Fruit fly (Drosophila melanogaster) whole organism, pupa: Measurements from ENCODE around the gene CG3792.

ENCODE experiments used
- CG10348 ChIP-seq: fragments of 200-800 bp; sonication (Bioruptor generic); IDR thresholded peaks from 2 replicates; pipeline ENCODE4 v1.3.6; 2022; ENCODE audit warnings: missing biosample characterization, missing genetic modification characterization
- CG12605 ChIP-seq: fragments of 200-800 bp; sonication (Bioruptor generic); IDR thresholded peaks from 2 replicates; pipeline ENCODE4 v1.3.6; 2022; ENCODE audit warnings: missing biosample characterization, missing genetic modification characterization
- CG13204 ChIP-seq: fragments of 200-800 bp; sonication (Bioruptor generic); optimal IDR thresholded peaks from 2 replicates; lab custom pipeline; 2018; ENCODE audit warnings: missing biosample characterization, mild to moderate bottlenecking, missing genetic modification characterization, moderate library complexity
- CG14655 ChIP-seq: fragments of 200-800 bp; sonication (Bioruptor generic); optimal IDR thresholded peaks from 3 replicates; lab custom pipeline; 2017; ENCODE audit warnings: mild to moderate bottlenecking, missing biosample characterization, missing genetic modification reagents, missing genetic modification characterization
- CG15710 ChIP-seq: fragments of 200-800 bp; sonication (Bioruptor generic); optimal IDR thresholded peaks from 2 replicates; lab custom pipeline; 2018; ENCODE audit warnings: missing biosample characterization, mild to moderate bottlenecking, missing genetic modification characterization, moderate library complexity
- CG17806 ChIP-seq: fragments of 200-800 bp; sonication (Bioruptor generic); optimal IDR thresholded peaks from 2 replicates; lab custom pipeline; 2018; ENCODE audit warnings: missing biosample characterization, mild to moderate bottlenecking, missing genetic modification characterization, moderate library complexity
- CG32121 ChIP-seq: fragments of 200-800 bp; sonication (Bioruptor generic); IDR thresholded peaks from 2 replicates; pipeline ENCODE4 v1.3.6; 2022; ENCODE audit warnings: missing biosample characterization, missing genetic modification characterization
- CG34367 ChIP-seq: fragments of 200-800 bp; sonication (Bioruptor generic); optimal IDR thresholded peaks from 2 replicates; lab custom pipeline; 2018; ENCODE audit warnings: missing biosample characterization, mild to moderate bottlenecking, missing genetic modification characterization
- CG4496 ChIP-seq: fragments of 200-800 bp; sonication (Bioruptor generic); IDR thresholded peaks from 3 replicates; pipeline ENCODE4 v1.3.6; 2022; ENCODE audit warnings: missing biosample characterization, missing genetic modification characterization
- CG8159 ChIP-seq: fragments of 200-800 bp; sonication (Bioruptor generic); optimal IDR thresholded peaks from 3 replicates; lab custom pipeline; 2018; ENCODE audit warnings: missing biosample characterization, mild to moderate bottlenecking, missing genetic modification characterization, moderate library complexity
- CG8301 ChIP-seq: fragments of 200-800 bp; sonication (Bioruptor generic); optimal IDR thresholded peaks from 2 replicates; lab custom pipeline; 2018; ENCODE audit warnings: missing biosample characterization, mild to moderate bottlenecking, missing genetic modification characterization
- CG9948 ChIP-seq: fragments of 200-800 bp; sonication (Bioruptor generic); optimal IDR thresholded peaks from 2 replicates; lab custom pipeline; 2018; ENCODE audit warnings: missing biosample characterization, mild to moderate bottlenecking, missing genetic modification characterization, moderate library complexity
- D1 ChIP-seq: fragments of 200-800 bp; sonication (Bioruptor generic); optimal IDR thresholded peaks from 2 replicates; lab custom pipeline; 2018; ENCODE audit warnings: missing biosample characterization, mild to moderate bottlenecking, missing genetic modification characterization, moderate library complexity
- EcR ChIP-seq: fragments of 200-800 bp; sonication (Bioruptor generic); optimal IDR thresholded peaks from 3 replicates; lab custom pipeline; 2019; ENCODE audit warnings: missing biosample characterization, missing genetic modification characterization, mild to moderate bottlenecking, moderate library complexity, missing genetic modification reagents
- Ets98B ChIP-seq: fragments of 200-800 bp; sonication (Bioruptor generic); IDR thresholded peaks from 2 replicates; pipeline ENCODE4 v1.3.6; 2022; ENCODE audit warnings: missing biosample characterization, missing genetic modification characterization
- Pif1A ChIP-seq: fragments of 200-800 bp; sonication (Bioruptor generic); optimal IDR thresholded peaks from 3 replicates; lab custom pipeline; 2016; ENCODE audit warnings: missing biosample characterization, missing genetic modification characterization
- Pif1B ChIP-seq: fragments of 200-800 bp; sonication (Bioruptor generic); optimal IDR thresholded peaks from 3 replicates; lab custom pipeline; 2016; ENCODE audit warnings: missing biosample characterization, missing genetic modification characterization
- Snoo ChIP-seq: fragments of 200-800 bp; sonication (Bioruptor generic); optimal IDR thresholded peaks from 3 replicates; lab custom pipeline; 2017; ENCODE audit warnings: missing biosample characterization, mild to moderate bottlenecking, missing genetic modification characterization, inconsistent platforms
- fd96Ca ChIP-seq: fragments of 200-800 bp; sonication (Bioruptor generic); IDR thresholded peaks from 3 replicates; pipeline ENCODE4 v1.3.6; 2022; ENCODE audit warnings: missing biosample characterization, missing genetic modification characterization
- gl ChIP-seq: fragments of 200-800 bp; sonication (Bioruptor generic); optimal IDR thresholded peaks from 2 replicates; lab custom pipeline; 2018; ENCODE audit warnings: missing biosample characterization, mild to moderate bottlenecking, missing genetic modification characterization
- rn ChIP-seq: fragments of 200-800 bp; sonication (Bioruptor generic); IDR thresholded peaks from 2 replicates; pipeline ENCODE4 v1.3.6; 2022; ENCODE audit warnings: missing biosample characterization, missing genetic modification characterization

Gene CG3792

dm6 chr2L:4982098-4982646, 5.1 kb downstream of the CG3792 start:
- no peak for TF ChIP-seq gl (tag; lab: Kevin White, UChicago)
- TF ChIP-seq CG32121: no peak
- no peak for TF ChIP-seq CG8159 (tag; lab: Kevin White, UChicago)
- TF ChIP-seq D1 (tag; lab: Kevin White, UChicago): no peak
- TF ChIP-seq, all 21 proteins: peak for 0

dm6 chr2L:4995010-4995836, 18.1 kb downstream of the CG3792 start:
- no peak for TF ChIP-seq Pif1B (GFP tag; lab: Kevin White, UChicago)
- TF ChIP-seq EcR (GFP tag; lab: Kevin White, UChicago): no peak
- no peak for TF ChIP-seq D1 (tag; lab: Kevin White, UChicago)
- TF ChIP-seq rn (GFP tag; lab: Robert Waterston, UW): no peak
- TF ChIP-seq CG4496 (GFP tag; lab: Robert Waterston, UW): no peak
- TF ChIP-seq CG8301 (tag; lab: Kevin White, UChicago): no peak
- TF ChIP-seq CG17806: no peak
- TF ChIP-seq CG8159 (tag; lab: Kevin White, UChicago): no peak
- TF ChIP-seq CG10348: no peak
- TF ChIP-seq CG9948 (tag; lab: Kevin White, UChicago): no peak
- no peak for TF ChIP-seq CG13204 (GFP tag; lab: Kevin White, UChicago)
- no peak for TF ChIP-seq CG14655 (GFP tag; lab: Kevin White, UChicago)
- no peak for TF ChIP-seq fd96Ca (GFP tag; lab: Robert Waterston, UW)
- no peak for TF ChIP-seq CG32121
- TF ChIP-seq Snoo (tag; lab: Kevin White, UChicago): no peak

- TF ChIP-seq CG17806 (no peak), CG8159 (tag; lab: Kevin White, UChicago) (no peak), CG9948 (tag; lab: Kevin White, UChicago) (no peak), CG4496 (GFP tag; lab: Robert Waterston, UW) (no peak), Pif1B (GFP tag; lab: Kevin White, UChicago) (no peak), Pif1A (GFP tag; lab: Kevin White, UChicago) (no peak), CG32121 (no peak), CG8301 (tag; lab: Kevin White, UChicago) (no peak), CG14655 (GFP tag; lab: Kevin White, UChicago) (no peak), D1 (tag; lab: Kevin White, UChicago) (no peak), fd96Ca (GFP tag; lab: Robert Waterston, UW) (no peak), CG13204 (GFP tag; lab: Kevin White, UChicago) (no peak), Snoo (tag; lab: Kevin White, UChicago) (no peak), CG15710 (tag; lab: Kevin White, UChicago) (no peak), CG34367 (tag; lab: Kevin White, UChicago) (no peak), rn (GFP tag; lab: Robert Waterston, UW) (no peak)
- TF ChIP-seq, all 21 proteins: peak for 0
Measured at dm6 chr2L:4995837-4996136, 18.7 kb downstream of the CG3792 start.

- TF ChIP-seq CG9948 (tag; lab: Kevin White, UChicago) (no peak), CG14655 (GFP tag; lab: Kevin White, UChicago) (no peak), CG32121 (no peak), CG10348 (no peak), Pif1A (GFP tag; lab: Kevin White, UChicago) (no peak), CG8159 (tag; lab: Kevin White, UChicago) (no peak), CG15710 (tag; lab: Kevin White, UChicago) (no peak), rn (GFP tag; lab: Robert Waterston, UW) (no peak)
Measured at dm6 chr2L:4996283-4996922, 19.3 kb downstream of the CG3792 start.

dm6 chr2L:4997401-4998259, 20.5 kb downstream of the CG3792 start:
- TF ChIP-seq Snoo (tag; lab: Kevin White, UChicago) (peak; percentile 99), CG34367 (tag; lab: Kevin White, UChicago) (peak; percentile 99), CG14655 (GFP tag; lab: Kevin White, UChicago) (peak; percentile 100), CG9948 (tag; lab: Kevin White, UChicago) (peak; percentile 99), CG8159 (tag; lab: Kevin White, UChicago) (peak; percentile 99), CG32121 (peak; percentile 99), fd96Ca (GFP tag; lab: Robert Waterston, UW) (peak; percentile 99), CG13204 (GFP tag; lab: Kevin White, UChicago) (peak; percentile 96), Pif1B (GFP tag; lab: Kevin White, UChicago) (peak; percentile 99), CG12605 (GFP tag; lab: Robert Waterston, UW) (peak; percentile 99), gl (tag; lab: Kevin White, UChicago) (peak; percentile 98), CG15710 (tag; lab: Kevin White, UChicago) (peak; percentile 98), CG8301 (tag; lab: Kevin White, UChicago) (peak; percentile 100), CG10348 (peak; percentile 96), CG17806 (peak; percentile 99), D1 (tag; lab: Kevin White, UChicago) (peak; percentile 94), EcR (GFP tag; lab: Kevin White, UChicago) (peak; percentile 95), rn (GFP tag; lab: Robert Waterston, UW) (peak; percentile 98), Pif1A (GFP tag; lab: Kevin White, UChicago) (peak; percentile 99), CG4496 (GFP tag; lab: Robert Waterston, UW) (peak; percentile 100), Ets98B (GFP tag; lab: Robert Waterston, UW) (peak; percentile 100)
